Worm (Caenorhabditis elegans) whole organism, midembryonic: Measurements from ENCODE around the gene ggtb-1.
"Not testable (repeated sequence)": the region's sequence is repeated elsewhere in the genome, so short reads cannot be mapped to it uniquely, and the experiment has no call there.

Experiments
- cog-1 ChIP-seq: sonication (generic microtip); optimal IDR thresholded peaks from 2 replicates; lab custom pipeline; 2016; ENCODE audit warnings: missing genetic modification characterization, missing compliant biosample characterization
- flt-1 ChIP-seq: fragments of 200-800 bp; sonication (Bioruptor generic); IDR thresholded peaks from 2 replicates; pipeline ENCODE4 v1.3.6; 2022; ENCODE audit warnings: missing genetic modification characterization, missing compliant biosample characterization
- klf-2 ChIP-seq: fragments of 200-800 bp; sonication (Bioruptor generic); conservative IDR thresholded peaks from 2 replicates; pipeline ENCODE4 v1.3.6; 2022; ENCODE audit warnings: missing genetic modification reagents, missing genetic modification characterization, missing compliant biosample characterization
- med-1 ChIP-seq: sonication (generic microtip); optimal IDR thresholded peaks from 2 replicates; lab custom pipeline; 2017; ENCODE audit warnings: missing genetic modification characterization, mild to moderate bottlenecking, missing compliant biosample characterization, antibody characterized with exemption, missing genetic modification reagents; ENCODE audit not compliant: insufficient read depth
- ref-1 ChIP-seq: fragments of 200-800 bp; sonication (Bioruptor generic); conservative IDR thresholded peaks from 2 replicates; pipeline ENCODE4 v1.3.6; 2022; ENCODE audit warnings: missing genetic modification reagents, missing genetic modification characterization, missing compliant biosample characterization
- tab-1 ChIP-seq: fragments of 200-800 bp; sonication (Bioruptor generic); IDR thresholded peaks from 2 replicates; pipeline ENCODE4 v1.3.6; 2022; ENCODE audit warnings: missing genetic modification characterization, missing compliant biosample characterization
- ztf-23 ChIP-seq: fragments of 200-800 bp; sonication (Bioruptor generic); IDR thresholded peaks from 2 replicates; pipeline ENCODE4 v1.3.6; 2022; ENCODE audit warnings: missing genetic modification reagents, missing genetic modification characterization, missing compliant biosample characterization

ce11 chrIII:7128601-7129000 lies 5.0 kb upstream of the ggtb-1 start, which contains the start of gene viro-2:
- not testable (repeated sequence) for TF ChIP-seq ref-1 (GFP tag; lab: Robert Waterston, UW); flt-1 (GFP tag; lab: Robert Waterston, UW); ztf-23 (GFP tag; lab: Robert Waterston, UW); med-1; cog-1 (tag; lab: Kevin White, UChicago); tab-1 (GFP tag; lab: Robert Waterston, UW); klf-2
